Worm (Caenorhabditis elegans) whole organism, young adult: ENCODE measurements around the gene cyp-33C11.

Experiments
- B0035.1 ChIP-seq: sonication (generic microtip); optimal IDR thresholded peaks from 2 replicates; lab custom pipeline; 2016; ENCODE audit warnings: missing genetic modification characterization, mild to moderate bottlenecking, missing compliant biosample characterization, missing genotype, missing genetic modification reagents
- C06A6.2 ChIP-seq: fragments of 200-800 bp; sonication (Bioruptor generic); conservative IDR thresholded peaks from 2 replicates; pipeline ENCODE4 v1.3.6; 2022; ENCODE audit warnings: missing genetic modification characterization, missing compliant biosample characterization
- F10E7.11 ChIP-seq: sonication (generic microtip); optimal IDR thresholded peaks from 2 replicates; lab custom pipeline; 2017; ENCODE audit warnings: mild to moderate bottlenecking, missing genetic modification characterization, moderate library complexity, missing compliant biosample characterization
- F37B4.10 ChIP-seq: fragments of 200-800 bp; sonication (Bioruptor generic); IDR thresholded peaks from 2 replicates; pipeline ENCODE4 v1.3.6; 2022; ENCODE audit warnings: missing genetic modification characterization, missing compliant biosample characterization
- F39B2.1 ChIP-seq: fragments of 200-800 bp; sonication (Bioruptor generic); IDR thresholded peaks from 2 replicates; pipeline ENCODE4 v1.3.6; 2022; ENCODE audit warnings: missing genetic modification reagents, missing genetic modification characterization, missing compliant biosample characterization
- F57C9.4 ChIP-seq: sonication (generic microtip); optimal IDR thresholded peaks from 2 replicates; lab custom pipeline; 2017; ENCODE audit warnings: mild to moderate bottlenecking, missing genetic modification characterization, missing compliant biosample characterization
- T26A5.8 ChIP-seq: sonication (generic microtip); optimal IDR thresholded peaks from 2 replicates; lab custom pipeline; 2016; ENCODE audit warnings: missing genetic modification characterization, missing compliant biosample characterization
- Y53F4B.3 ChIP-seq: fragments of 200-800 bp; sonication (Bioruptor generic); IDR thresholded peaks from 2 replicates; pipeline ENCODE4 v1.3.6; 2022; ENCODE audit warnings: missing genetic modification reagents, missing genetic modification characterization, missing compliant biosample characterization
- Y53G8AR.9 ChIP-seq: fragments of 200-800 bp; sonication (Bioruptor generic); conservative IDR thresholded peaks from 2 replicates; pipeline ENCODE4 v1.3.6; 2022; ENCODE audit warnings: missing genetic modification reagents, missing genetic modification characterization, missing compliant biosample characterization
- Y56A3A.18 ChIP-seq: fragments of 200-800 bp; sonication (Bioruptor generic); IDR thresholded peaks from 2 replicates; pipeline ENCODE4 v1.3.6; 2022; ENCODE audit warnings: missing genetic modification reagents, missing genetic modification characterization, missing compliant biosample characterization
- Y67H2A.10 ChIP-seq: fragments of 200-800 bp; sonication (Bioruptor generic); conservative IDR thresholded peaks from 2 replicates; pipeline ENCODE4 v1.3.6; 2022; ENCODE audit warnings: missing genetic modification reagents, missing genetic modification characterization, missing compliant biosample characterization
- Y79H2A.3 ChIP-seq: fragments of 200-800 bp; sonication (Bioruptor generic); conservative IDR thresholded peaks from 2 replicates; pipeline ENCODE4 v1.3.6; 2022; ENCODE audit warnings: missing genetic modification reagents, missing genetic modification characterization, missing compliant biosample characterization
- Y95B8A.8 ChIP-seq: fragments of 200-800 bp; sonication (Bioruptor generic); IDR thresholded peaks from 2 replicates; pipeline ENCODE4 v1.3.6; 2022; ENCODE audit warnings: missing genetic modification reagents, missing genetic modification characterization, missing compliant biosample characterization
- attf-5 ChIP-seq: fragments of 200-800 bp; sonication (Bioruptor generic); optimal IDR thresholded peaks from 2 replicates; lab custom pipeline; 2018; ENCODE audit warnings: mild to moderate bottlenecking, missing genetic modification characterization, missing compliant biosample characterization
- attf-6 ChIP-seq: fragments of 200-800 bp; sonication (Bioruptor generic); IDR thresholded peaks from 2 replicates; pipeline ENCODE4 v1.3.6; 2022; ENCODE audit warnings: missing genetic modification reagents, missing genetic modification characterization, missing compliant biosample characterization
- bed-2 ChIP-seq: fragments of 200-800 bp; sonication (Bioruptor generic); IDR thresholded peaks from 2 replicates; pipeline ENCODE4 v1.3.6; 2022; ENCODE audit warnings: missing genetic modification reagents, missing genetic modification characterization, missing compliant biosample characterization
- cebp-1 ChIP-seq, 2 experiments: fragments of 200-800 bp in 1 of 2; sonication (Bioruptor generic) in 1 of 2; sonication (generic microtip) in 1 of 2; IDR thresholded peaks in 1 of 2; optimal IDR thresholded peaks in 1 of 2; 2 replicates each; pipeline versions ENCODE4 v1.3.6 to Lab custom; 2017 to 2022; ENCODE audit warnings: missing compliant biosample characterization in 2 of 2, missing genetic modification characterization in 2 of 2, mild to moderate bottlenecking in 1 of 2, missing genetic modification reagents in 1 of 2, moderate library complexity in 1 of 2
- cebp-2 ChIP-seq: fragments of 200-800 bp; sonication (Bioruptor generic); IDR thresholded peaks from 2 replicates; pipeline ENCODE4 v1.3.6; 2022; ENCODE audit warnings: missing genetic modification characterization, missing compliant biosample characterization
- ceh-40 ChIP-seq: fragments of 200-800 bp; sonication (Bioruptor generic); IDR thresholded peaks from 2 replicates; pipeline ENCODE4 v1.3.6; 2022; ENCODE audit warnings: missing genetic modification characterization, missing compliant biosample characterization
- ceh-79 ChIP-seq: sonication (generic microtip); optimal IDR thresholded peaks from 2 replicates; lab custom pipeline; 2017; ENCODE audit warnings: mild to moderate bottlenecking, missing genetic modification characterization, missing compliant biosample characterization
- dpff-1 ChIP-seq: sonication (generic microtip); optimal IDR thresholded peaks from 2 replicates; lab custom pipeline; 2017; ENCODE audit warnings: mild to moderate bottlenecking, missing genetic modification characterization, missing compliant biosample characterization
- egl-44 ChIP-seq: fragments of 200-800 bp; sonication (Bioruptor generic); IDR thresholded peaks from 2 replicates; pipeline ENCODE4 v1.3.6; 2022; ENCODE audit warnings: missing genetic modification reagents, missing genetic modification characterization, missing compliant biosample characterization
- gei-17 ChIP-seq: fragments of 200-800 bp; sonication (Bioruptor generic); optimal IDR thresholded peaks from 2 replicates; lab custom pipeline; 2018; ENCODE audit warnings: mild to moderate bottlenecking, missing genetic modification characterization, missing compliant biosample characterization
- hlh-12 ChIP-seq: sonication (generic microtip); optimal IDR thresholded peaks from 2 replicates; lab custom pipeline; 2016; ENCODE audit warnings: missing genetic modification characterization, missing compliant biosample characterization
- hlh-26 ChIP-seq: fragments of 200-800 bp; sonication (Bioruptor generic); conservative IDR thresholded peaks from 2 replicates; pipeline ENCODE4 v1.3.6; 2022; ENCODE audit warnings: missing genetic modification reagents, missing genetic modification characterization, missing compliant biosample characterization
- hrde-1 ChIP-seq: sonication (generic microtip); optimal IDR thresholded peaks from 2 replicates; lab custom pipeline; 2016; ENCODE audit warnings: missing genetic modification characterization, mild to moderate bottlenecking, missing compliant biosample characterization, moderate library complexity, missing genotype, missing genetic modification reagents, borderline replicate concordance
- hsf-1 ChIP-seq: fragments of 200-800 bp; sonication (Bioruptor generic); IDR thresholded peaks from 2 replicates; pipeline ENCODE4 v1.3.6; 2022; ENCODE audit warnings: missing genetic modification reagents, missing genetic modification characterization, missing compliant biosample characterization
- lin-54 ChIP-seq: fragments of 200-800 bp; sonication (Bioruptor generic); optimal IDR thresholded peaks from 2 replicates; lab custom pipeline; 2018; ENCODE audit warnings: mild to moderate bottlenecking, missing genetic modification characterization, missing compliant biosample characterization
- madf-3 ChIP-seq: fragments of 200-800 bp; sonication (Bioruptor generic); IDR thresholded peaks from 2 replicates; pipeline ENCODE4 v1.3.6; 2022; ENCODE audit warnings: missing genetic modification reagents, missing genetic modification characterization, missing compliant biosample characterization
- madf-6 ChIP-seq: fragments of 200-800 bp; sonication (Bioruptor generic); IDR thresholded peaks from 2 replicates; pipeline ENCODE4 v1.3.6; 2022; ENCODE audit warnings: missing genetic modification reagents, missing genetic modification characterization, missing compliant biosample characterization
- madf-8 ChIP-seq: fragments of 200-800 bp; sonication (Bioruptor generic); conservative IDR thresholded peaks from 2 replicates; pipeline ENCODE4 v1.3.6; 2022; ENCODE audit warnings: missing genetic modification reagents, missing genetic modification characterization, missing compliant biosample characterization
- mcd-1 ChIP-seq: fragments of 200-800 bp; sonication (Bioruptor generic); IDR thresholded peaks from 2 replicates; pipeline ENCODE4 v1.3.6; 2022; ENCODE audit warnings: missing genetic modification reagents, missing genetic modification characterization, missing compliant biosample characterization
- nfyb-1 ChIP-seq: fragments of 200-800 bp; sonication (Bioruptor generic); IDR thresholded peaks from 2 replicates; pipeline ENCODE4 v1.3.6; 2022; ENCODE audit warnings: missing genetic modification reagents, missing genetic modification characterization, missing compliant biosample characterization
- nhr-120 ChIP-seq: fragments of 200-800 bp; sonication (Bioruptor generic); IDR thresholded peaks from 2 replicates; pipeline ENCODE4 v1.3.6; 2022; ENCODE audit warnings: missing genetic modification characterization, missing compliant biosample characterization
- nhr-90 ChIP-seq: sonication (generic microtip); optimal IDR thresholded peaks from 2 replicates; lab custom pipeline; 2016; ENCODE audit warnings: missing genotype, mild to moderate bottlenecking, missing genetic modification characterization, missing compliant biosample characterization
- rcor-1 ChIP-seq: fragments of 200-800 bp; sonication (Bioruptor generic); IDR thresholded peaks from 2 replicates; pipeline ENCODE4 v1.3.6; 2022; ENCODE audit warnings: missing genetic modification reagents, missing genetic modification characterization, missing compliant biosample characterization
- rec-8 ChIP-seq, 2 experiments: sonication (generic microtip); optimal IDR thresholded peaks; 2 replicates each; lab custom pipeline; 2016; ENCODE audit warnings: mild to moderate bottlenecking in 2 of 2, missing genetic modification characterization in 2 of 2, missing genetic modification reagents in 2 of 2, missing genotype in 2 of 2, missing biosample characterization in 1 of 2, missing compliant biosample characterization in 1 of 2, moderate library complexity in 1 of 2
- repo-1 ChIP-seq: sonication (generic microtip); optimal IDR thresholded peaks from 2 replicates; lab custom pipeline; 2017; ENCODE audit warnings: mild to moderate bottlenecking, missing genetic modification characterization, missing compliant biosample characterization
- sdz-38 ChIP-seq: sonication (generic microtip); optimal IDR thresholded peaks from 2 replicates; lab custom pipeline; 2016; ENCODE audit warnings: missing genotype, missing genetic modification characterization, missing compliant biosample characterization
- snpc-3.4 ChIP-seq: sonication (generic microtip); optimal IDR thresholded peaks from 2 replicates; lab custom pipeline; 2017; ENCODE audit warnings: missing genetic modification characterization, mild to moderate bottlenecking, missing compliant biosample characterization, antibody characterized with exemption, moderate library complexity, missing genotype, missing genetic modification reagents
- tbp1 ChIP-seq: fragments of 200-800 bp; sonication (Bioruptor generic); optimal IDR thresholded peaks from 2 replicates; lab custom pipeline; 2018; ENCODE audit warnings: mild to moderate bottlenecking, missing genetic modification characterization, missing compliant biosample characterization
- tbx-9 ChIP-seq: sonication (generic microtip); optimal IDR thresholded peaks from 2 replicates; lab custom pipeline; 2016; ENCODE audit warnings: borderline replicate concordance, missing genetic modification characterization, inconsistent platforms, missing compliant biosample characterization
- unc-130 ChIP-seq: sonication (generic microtip); optimal IDR thresholded peaks from 2 replicates; lab custom pipeline; 2016; ENCODE audit warnings: missing genetic modification reagents, missing genetic modification characterization, missing compliant biosample characterization
- xnd-1 ChIP-seq: sonication (generic microtip); optimal IDR thresholded peaks from 2 replicates; lab custom pipeline; 2016; ENCODE audit warnings: missing genotype, missing genetic modification reagents, missing genetic modification characterization, missing compliant biosample characterization
- ztf-18 ChIP-seq: sonication (generic microtip); optimal IDR thresholded peaks from 2 replicates; lab custom pipeline; 2016; ENCODE audit warnings: missing genotype, mild to moderate bottlenecking, missing genetic modification characterization, missing compliant biosample characterization
- ztf-25 ChIP-seq: fragments of 200-800 bp; sonication (Bioruptor generic); IDR thresholded peaks from 2 replicates; pipeline ENCODE4 v1.3.6; 2022; ENCODE audit warnings: missing genetic modification reagents, missing genetic modification characterization, missing compliant biosample characterization
- ztf-3 ChIP-seq: fragments of 200-800 bp; sonication (Bioruptor generic); optimal IDR thresholded peaks from 2 replicates; lab custom pipeline; 2018; ENCODE audit warnings: mild to moderate bottlenecking, missing genetic modification characterization, missing compliant biosample characterization
- ztf-6 ChIP-seq: fragments of 200-800 bp; sonication (Bioruptor generic); IDR thresholded peaks from 2 replicates; pipeline ENCODE4 v1.3.6; 2022; ENCODE audit warnings: missing genetic modification reagents, missing genetic modification characterization, missing compliant biosample characterization

cyp-33C11 gene

DNA sequence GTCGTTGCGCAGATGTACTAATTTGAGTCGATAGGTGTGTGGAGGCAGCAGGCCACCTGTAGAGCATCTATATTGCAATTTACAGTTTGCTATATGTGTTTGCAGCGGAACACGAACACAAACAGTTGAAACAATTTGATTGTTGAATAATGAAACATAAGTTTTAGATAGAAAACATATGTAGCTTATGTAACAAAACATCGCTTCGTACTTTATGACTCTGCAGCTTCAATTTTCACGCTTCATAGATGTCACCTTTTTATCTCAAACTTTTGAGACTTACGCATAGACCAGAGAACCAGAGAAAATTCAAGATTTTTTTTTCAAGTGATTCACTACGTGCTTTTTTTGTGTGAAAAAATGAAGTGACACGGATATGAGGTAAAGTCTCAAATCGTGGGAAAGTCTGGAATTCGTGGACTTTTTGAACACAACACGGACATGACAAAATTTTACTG, 11.1 kb upstream of the cyp-33C11 start, which contains the start of gene fbxb-72 (continued):
- TF ChIP-seq tbx-9 (tag; lab: Kevin White, UChicago) (no peak), ztf-25 (GFP tag; lab: Robert Waterston, UW) (no peak), hlh-12 (no peak), attf-6 (GFP tag; lab: Robert Waterston, UW) (no peak), F10E7.11 (no peak), B0035.1 (tag; lab: Kevin White, UChicago) (peak; percentile 71), rcor-1 (no peak), nhr-120 (GFP tag; lab: Robert Waterston, UW) (0 out of 2 replicates have a peak, but pooled peaks have one; percentile 59), ztf-18 (tag; lab: Kevin White, UChicago) (no peak), ztf-6 (no peak), ceh-40 (no peak), hsf-1 (peak; percentile 23; the same call in 1 of the 2 replicates), Y53G8AR.9 (GFP tag; lab: Robert Waterston, UW) (peak; percentile 94), ceh-79 (no peak), ztf-3 (GFP tag; lab: Kevin White, UChicago) (no peak), hlh-26 (GFP tag; lab: Robert Waterston, UW) (no peak), T26A5.8 (tag; lab: Kevin White, UChicago) (no peak), dpff-1 (tag; lab: Kevin White, UChicago) (no peak), madf-3 (GFP tag; lab: Robert Waterston, UW) (0 out of 2 replicates have a peak, but pooled peaks have one; percentile 9), repo-1 (tag; lab: Kevin White, UChicago) (peak; percentile 90), F57C9.4 (tag; lab: Kevin White, UChicago) (peak; percentile 85), Y95B8A.8 (GFP tag; lab: Robert Waterston, UW) (peak; percentile 81; the same call in 1 of the 2 replicates), attf-5 (GFP tag; lab: Kevin White, UChicago) (peak; percentile 29), xnd-1 (no peak), tbp1 (GFP tag; lab: Kevin White, UChicago) (peak; percentile 51), sdz-38 (tag; lab: Kevin White, UChicago) (no peak), Y53F4B.3 (GFP tag; lab: Robert Waterston, UW) (no peak), madf-8 (GFP tag; lab: Robert Waterston, UW) (no peak), Y67H2A.10 (GFP tag; lab: Robert Waterston, UW) (no peak), egl-44 (GFP tag; lab: Robert Waterston, UW) (no peak; the same call in 1 of the 2 replicates), F37B4.10 (GFP tag; lab: Robert Waterston, UW) (no peak), rec-8 (tag; optimal IDR thresholded peaks at IDR 0.05; lab: Kevin White, UChicago) (no peak), cebp-1 (GFP tag; IDR thresholded peaks at IDR 0.05; lab: Robert Waterston, UW) (peak; percentile 73), cebp-1 (tag; optimal IDR thresholded peaks at IDR 0.05; lab: Kevin White, UChicago) (peak; percentile 89), lin-54 (no peak), nhr-90 (peak; percentile 11), unc-130 (GFP tag; lab: Kevin White, UChicago) (no peak), cebp-2 (GFP tag; lab: Robert Waterston, UW) (no peak), F39B2.1 (no peak), C06A6.2 (GFP tag; lab: Robert Waterston, UW) (peak; percentile 71; the same call in 1 of the 2 replicates), nfyb-1 (GFP tag; lab: Robert Waterston, UW) (peak; percentile 88), Y79H2A.3 (GFP tag; lab: Robert Waterston, UW) (peak; percentile 85), gei-17 (GFP tag; lab: Kevin White, UChicago) (peak; percentile 38), bed-2 (GFP tag; lab: Robert Waterston, UW) (no peak), madf-6 (no peak), hrde-1 (no peak), snpc-3.4 (tag; lab: Kevin White, UChicago) (no peak), mcd-1 (peak; percentile 38; the same call in 1 of the 2 replicates), Y56A3A.18 (GFP tag; lab: Robert Waterston, UW) (peak; percentile 81; the same call in 1 of the 2 replicates)
